Worm (Caenorhabditis elegans): ENCODE data around the gene rsp-2.
"Not testable (repeated sequence)": the region's sequence is repeated elsewhere in the genome, so short reads cannot be mapped to it uniquely, and the experiment has no call there.

rsp-2 gene

ce11 chrII:11471916-11472315 lies 19.2 kb upstream of the rsp-2 start, which contains the start of gene mfn-1:
Gene mfn-1 (minus strand): TSS chrII:11472016.
- TF ChIP-seq unc-62 (GFP tag; optimal IDR thresholded peaks at IDR 0.05) = no peak

- no peak for TF ChIP-seq unc-62 (GFP tag; optimal IDR thresholded peaks at IDR 0.05)
These were observed 16.9 kb upstream of the rsp-2 start, which contains the start of gene cisd-1 for ce11 chrII:11469574-11470108. Gene cisd-1 (minus strand): TSS chrII:11469624.

- TF ChIP-seq unc-62 (GFP tag; optimal IDR thresholded peaks at IDR 0.05) = no peak
These were observed 14.8 kb upstream of the rsp-2 start, which contains the start of gene klp-17 for ce11 chrII:11467541-11467940. Gene klp-17 (minus strand): TSS chrII:11467641.

- no peak for TF ChIP-seq unc-62 (GFP tag; optimal IDR thresholded peaks at IDR 0.05)
These were observed 11.7 kb upstream of the rsp-2 start, which contains the start of the genes aars-1 and rga-1 for ce11 chrII:11464427-11464944. Gene aars-1 (minus strand): TSS chrII:11464497. Gene rga-1 (plus strand): TSS chrII:11464894.

- TF ChIP-seq unc-62 (GFP tag; optimal IDR thresholded peaks at IDR 0.05) = no peak
These were observed 11.1 kb upstream of the rsp-2 start for ce11 chrII:11463899-11464298.

ce11 chrII:11459883-11460282 lies 7.1 kb upstream of the rsp-2 start:
- no peak for TF ChIP-seq unc-62 (GFP tag; optimal IDR thresholded peaks at IDR 0.05)

- no peak for TF ChIP-seq unc-62 (GFP tag; optimal IDR thresholded peaks at IDR 0.05)
These were observed 3.0 kb upstream of the rsp-2 start for ce11 chrII:11455715-11456114.

ce11 chrII:11455140-11455539 lies 2.4 kb upstream of the rsp-2 start:
- TF ChIP-seq unc-62 (GFP tag; optimal IDR thresholded peaks at IDR 0.05) = no peak

ce11 chrII:11453639-11454038 lies 884 bp upstream of the rsp-2 start:
- no peak for TF ChIP-seq unc-62 (GFP tag; optimal IDR thresholded peaks at IDR 0.05)

- TF ChIP-seq unc-62 (GFP tag; optimal IDR thresholded peaks at IDR 0.05) = no peak
These were observed 270 bp upstream of the rsp-2 start, which contains the start of gene rsp-1 for ce11 chrII:11453025-11453424. Gene rsp-1 (plus strand): TSS chrII:11453362.

- no peak for TF ChIP-seq unc-62 (GFP tag; optimal IDR thresholded peaks at IDR 0.05)
These were observed 1.0 kb downstream of the rsp-2 start for ce11 chrII:11451738-11452137.

ce11 chrII:11450882-11451281 lies 1.9 kb downstream of the rsp-2 start:
- no peak for TF ChIP-seq unc-62 (GFP tag; optimal IDR thresholded peaks at IDR 0.05)

ce11 chrII:11448753-11449152 lies 4.0 kb downstream of the rsp-2 start, which contains the start of gene W02B12.1:
Gene W02B12.1 (plus strand): TSS chrII:11449021.
- TF ChIP-seq unc-62 (GFP tag; optimal IDR thresholded peaks at IDR 0.05) = no peak

- no peak for TF ChIP-seq unc-62 (GFP tag; optimal IDR thresholded peaks at IDR 0.05)
These were observed 7.8 kb downstream of the rsp-2 start, which contains the start of gene W02B12.13 for ce11 chrII:11444973-11445372. Gene W02B12.13 (plus strand): TSS chrII:11445273.

ce11 chrII:11443862-11444261 lies 8.9 kb downstream of the rsp-2 start, which contains the start of gene adbp-1:
Gene adbp-1 (plus strand): TSS chrII:11444162.
- no peak for TF ChIP-seq unc-62 (GFP tag; optimal IDR thresholded peaks at IDR 0.05)

ce11 chrII:11443128-11443527 lies 9.6 kb downstream of the rsp-2 start:
- no peak for TF ChIP-seq unc-62 (GFP tag; optimal IDR thresholded peaks at IDR 0.05)

- not testable (repeated sequence) for TF ChIP-seq unc-62 (GFP tag; optimal IDR thresholded peaks at IDR 0.05)
These were observed 10.3 kb downstream of the rsp-2 start, which contains the start of gene ebp-2 for ce11 chrII:11442425-11442824. Gene ebp-2 (plus strand): TSS chrII:11442725.

Measured in whole organism, dauer.